Worm (Caenorhabditis elegans): ENCODE data around the gene C39E9.8.

The C39E9.8 gene

DNA sequence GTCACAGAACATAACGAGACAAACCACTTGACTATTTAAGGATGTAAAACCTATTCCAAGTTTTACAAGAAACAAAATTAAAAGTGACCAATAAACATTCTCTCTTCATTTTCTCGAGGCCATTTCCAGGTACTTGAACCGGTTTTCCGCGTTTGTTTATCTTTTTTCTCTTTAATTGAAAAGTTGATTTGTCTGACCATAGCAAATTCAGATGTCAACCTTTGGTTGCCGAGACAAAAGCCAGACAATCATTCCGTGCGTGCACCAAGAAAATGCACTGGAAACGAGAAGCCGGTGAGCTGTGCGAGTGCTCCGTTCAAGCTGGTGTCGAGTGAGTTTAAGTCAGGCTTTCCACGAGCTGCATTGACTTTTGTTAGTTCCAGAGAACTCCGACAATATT lies 2.9 kb downstream of the C39E9.8 start:
- TF ChIP-seq ham-2 (GFP tag; optimal IDR thresholded peaks at IDR 0.05), result no peak

DNA sequence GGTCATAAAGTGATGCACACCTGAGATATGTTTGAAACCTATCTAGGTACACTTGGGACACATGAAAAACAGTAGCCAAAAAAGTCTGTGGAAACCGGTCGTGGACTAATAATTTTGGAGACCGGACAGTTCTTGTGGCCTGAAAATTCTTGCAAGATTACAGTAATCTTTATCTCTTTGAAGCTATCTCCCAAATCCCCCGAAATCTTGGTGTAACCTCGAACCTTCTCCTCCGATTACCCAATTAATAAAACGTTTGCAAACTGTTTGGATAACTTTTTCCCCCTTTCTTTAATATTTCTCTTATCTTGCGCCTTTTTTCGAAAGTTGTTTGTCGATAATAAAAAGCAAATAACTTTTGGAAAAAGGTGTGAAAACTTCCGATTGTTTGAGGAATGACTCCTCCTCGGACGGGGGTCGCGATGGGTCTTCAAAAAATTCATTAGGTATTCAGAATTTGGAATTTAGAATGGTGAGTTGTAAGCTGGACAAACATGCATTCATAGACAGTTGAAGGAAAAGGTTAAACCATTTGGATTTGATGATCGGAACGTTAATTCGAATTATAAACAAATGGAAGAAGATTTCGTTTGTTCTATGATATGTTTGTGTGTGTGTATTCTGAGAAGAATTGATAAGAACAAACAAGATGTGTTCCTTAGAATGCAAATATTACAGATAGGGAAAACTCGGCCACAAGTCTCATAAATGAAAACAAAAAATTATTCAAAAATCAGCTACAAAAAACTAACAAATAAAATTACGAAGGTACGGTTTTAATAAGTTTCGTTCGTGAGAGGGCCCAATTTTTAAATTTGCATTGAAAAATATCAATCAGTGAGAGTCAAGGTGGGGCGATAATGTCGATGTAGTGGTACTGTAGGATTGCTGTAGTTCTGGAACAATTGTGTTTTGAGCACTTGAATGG lies 3.9 kb downstream of the C39E9.8 start:
- no peak for TF ChIP-seq elt-1 (tag; optimal IDR thresholded peaks at IDR 0.05; ENCODE audit: borderline replicate concordance, insufficient read depth)
- no peak for TF ChIP-seq unc-62 (GFP tag; optimal IDR thresholded peaks at IDR 0.05)
- TF ChIP-seq snpc-4 (tag; optimal IDR thresholded peaks at IDR 0.05), result no peak
- no peak for TF ChIP-seq nhr-28 (tag; optimal IDR thresholded peaks at IDR 0.05)
- TF ChIP-seq bed-3 (GFP tag; optimal IDR thresholded peaks at IDR 0.05), result no peak
- TF ChIP-seq lsy-2 (tag; optimal IDR thresholded peaks at IDR 0.05), result no peak
- TF ChIP-seq ces-1 (GFP tag; optimal IDR thresholded peaks at IDR 0.05), result no peak
- no peak for TF ChIP-seq ceh-43 (GFP tag; optimal IDR thresholded peaks at IDR 0.05)
- no peak for TF ChIP-seq pha-4 (tag; optimal IDR thresholded peaks at IDR 0.05)
- no peak for TF ChIP-seq unc-39 (tag; optimal IDR thresholded peaks at IDR 0.05)
- no peak for TF ChIP-seq nhr-76 (tag; optimal IDR thresholded peaks at IDR 0.05)
- TF ChIP-seq ceh-83 (GFP tag; optimal IDR thresholded peaks at IDR 0.05), result no peak
- no peak for TF ChIP-seq blmp-1 (tag; optimal IDR thresholded peaks at IDR 0.05)
- no peak for TF ChIP-seq mep-1 (tag; optimal IDR thresholded peaks at IDR 0.05)
- no peak for TF ChIP-seq cnd-1 (tag; optimal IDR thresholded peaks at IDR 0.05)
- TF ChIP-seq nhr-12 (tag; optimal IDR thresholded peaks at IDR 0.05), result no peak

DNA sequence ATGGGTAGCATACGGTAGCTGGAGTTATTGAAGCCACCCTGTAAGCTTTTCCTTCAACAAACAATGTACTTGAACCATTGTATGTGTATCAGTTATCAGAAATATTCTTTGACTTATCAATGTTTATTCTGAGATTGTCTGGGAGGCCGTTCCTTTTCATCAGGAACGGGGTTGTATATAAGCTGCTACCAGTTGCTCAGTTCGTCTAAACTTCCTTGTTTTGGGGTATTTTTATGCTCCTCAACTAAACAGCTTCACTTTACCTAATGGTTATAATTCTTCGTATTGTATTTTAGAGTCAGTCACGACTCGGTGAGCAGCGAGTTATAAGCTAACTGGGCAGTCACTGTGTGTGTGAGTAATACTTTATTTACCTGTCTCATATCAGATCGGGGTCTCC lies 6.4 kb downstream of the C39E9.8 start:
- TF ChIP-seq sptf-1 (tag; optimal IDR thresholded peaks at IDR 0.05) (no peak), nhr-2 (tag; optimal IDR thresholded peaks at IDR 0.05) (no peak), nhr-28 (tag; optimal IDR thresholded peaks at IDR 0.05) (no peak), unc-39 (tag; optimal IDR thresholded peaks at IDR 0.05) (no peak), tbx-8 (GFP tag; optimal IDR thresholded peaks at IDR 0.05) (no peak), unc-120 (tag; optimal IDR thresholded peaks at IDR 0.05; ENCODE audit: poor library complexity, severe bottlenecking) (no peak), elt-1 (tag; optimal IDR thresholded peaks at IDR 0.05; ENCODE audit: borderline replicate concordance, insufficient read depth) (no peak), ceh-83 (GFP tag; optimal IDR thresholded peaks at IDR 0.05) (no peak), cnd-1 (tag; optimal IDR thresholded peaks at IDR 0.05) (no peak), ztf-11 (tag; optimal IDR thresholded peaks at IDR 0.05) (no peak), ceh-39 (tag; optimal IDR thresholded peaks at IDR 0.05) (no peak), mab-5 (tag; optimal IDR thresholded peaks at IDR 0.05) (no peak), ham-2 (GFP tag; optimal IDR thresholded peaks at IDR 0.05) (no peak), mls-2 (tag; optimal IDR thresholded peaks at IDR 0.05) (no peak), M03D4.4 (tag; optimal IDR thresholded peaks at IDR 0.05) (no peak), pha-4 (tag; optimal IDR thresholded peaks at IDR 0.05) (no peak), ces-1 (GFP tag; optimal IDR thresholded peaks at IDR 0.05) (no peak), drap-1 (GFP tag; optimal IDR thresholded peaks at IDR 0.05) (no peak), bed-3 (GFP tag; optimal IDR thresholded peaks at IDR 0.05) (no peak)

DNA sequence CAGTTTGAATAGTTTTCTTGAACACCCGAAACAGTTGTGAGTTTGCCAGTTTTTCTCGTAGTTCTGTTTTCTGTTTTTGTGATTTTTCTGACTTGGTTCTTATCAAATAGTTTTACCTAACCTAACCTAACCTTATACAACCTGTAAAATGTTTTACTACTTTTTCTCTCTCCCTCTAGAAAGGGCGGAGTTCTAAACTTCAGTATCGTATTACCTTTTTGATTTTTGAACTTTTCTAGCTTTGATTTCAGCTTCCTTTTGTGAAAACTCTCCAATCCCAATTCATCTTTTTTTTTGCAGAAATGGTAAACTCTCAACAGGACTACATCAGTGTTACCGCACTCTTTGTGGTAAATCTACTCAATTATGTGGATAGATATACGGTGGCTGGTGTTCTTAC lies 7.5 kb downstream of the C39E9.8 start, which contains the start of gene spin-2:
TSS of gene spin-2 (plus strand) at position 301 of the 400 bp plus-strand sequence.
- TF ChIP-seq bed-3 (GFP tag; optimal IDR thresholded peaks at IDR 0.05) (no peak), unc-62 (GFP tag; optimal IDR thresholded peaks at IDR 0.05) (no peak), ham-2 (GFP tag; optimal IDR thresholded peaks at IDR 0.05) (no peak), nhr-2 (tag; optimal IDR thresholded peaks at IDR 0.05) (no peak), pha-4 (tag; optimal IDR thresholded peaks at IDR 0.05) (no peak), elt-3 (tag; optimal IDR thresholded peaks at IDR 0.05) (no peak), nhr-28 (tag; optimal IDR thresholded peaks at IDR 0.05) (no peak), nhr-76 (tag; optimal IDR thresholded peaks at IDR 0.05) (no peak), ztf-11 (tag; optimal IDR thresholded peaks at IDR 0.05) (no peak), mab-5 (tag; optimal IDR thresholded peaks at IDR 0.05) (no peak), ceh-43 (GFP tag; optimal IDR thresholded peaks at IDR 0.05) (no peak), M03D4.4 (tag; optimal IDR thresholded peaks at IDR 0.05) (no peak), blmp-1 (tag; optimal IDR thresholded peaks at IDR 0.05) (no peak), cnd-1 (tag; optimal IDR thresholded peaks at IDR 0.05) (no peak), hlh-1 (tag; optimal IDR thresholded peaks at IDR 0.05) (no peak), nhr-237 (tag; optimal IDR thresholded peaks at IDR 0.05) (no peak), sptf-1 (tag; optimal IDR thresholded peaks at IDR 0.05) (no peak), mep-1 (tag; optimal IDR thresholded peaks at IDR 0.05) (no peak)

All from whole organism, mixed stage, embryonic.